Fruit fly (Drosophila melanogaster): ENCODE measurements around the gene chm.

chm gene

DNA sequence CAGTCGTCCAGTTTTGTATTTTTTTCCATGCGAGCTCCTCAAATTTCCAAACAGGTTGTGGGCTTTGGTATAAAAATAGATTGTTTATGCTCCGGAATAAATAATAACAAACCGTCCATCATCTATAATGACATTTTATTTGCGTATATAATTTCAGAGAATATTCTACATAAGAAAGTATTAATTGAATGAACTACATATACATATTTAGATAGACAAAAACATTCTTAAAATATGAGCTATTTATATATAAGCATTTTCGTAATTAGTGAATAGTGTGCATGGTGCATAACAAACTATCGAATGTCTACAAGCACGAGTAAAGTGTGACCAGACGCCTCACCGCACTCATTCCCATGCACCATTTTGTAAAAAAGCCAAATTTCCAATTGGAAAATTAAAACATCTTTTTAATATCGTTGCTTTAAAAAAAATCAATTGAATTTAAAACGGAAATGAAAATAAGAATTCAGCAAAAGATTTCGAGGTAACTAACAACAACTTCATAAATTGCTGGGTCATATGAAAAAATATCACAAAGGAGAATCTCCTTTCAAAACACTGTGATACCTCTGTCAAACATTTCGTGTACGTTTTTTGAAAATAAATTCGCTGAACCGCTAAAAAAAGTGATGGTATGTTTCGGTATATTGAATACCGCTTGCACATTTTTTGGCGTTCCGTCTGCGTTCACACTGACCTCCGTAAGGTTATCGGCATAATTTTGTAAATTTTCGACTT, 14.3 kb downstream of the chm start, which contains the start of gene muc (continued):
- TF ChIP-seq CG6272 (GFP tag; IDR thresholded peaks at IDR 0.05), result no peak
- TF ChIP-seq fd96Cb (tag; optimal IDR thresholded peaks at IDR 0.05), result peak; percentile 4
- TF ChIP-seq CG2875 (GFP tag; optimal IDR thresholded peaks at IDR 0.05), result no peak
- no peak for TF ChIP-seq CG8089 (GFP tag; optimal IDR thresholded peaks at IDR 0.05)
- TF ChIP-seq dmrt11E (tag; optimal IDR thresholded peaks at IDR 0.05), result peak; percentile 40
- TF ChIP-seq dpn (GFP tag; optimal IDR thresholded peaks at IDR 0.05), result peak; percentile 28 to 44
- TF ChIP-seq Hand (GFP tag; optimal IDR thresholded peaks at IDR 0.05), result no peak
- no peak for TF ChIP-seq MTF-1 (GFP tag; optimal IDR thresholded peaks at IDR 0.05; ENCODE audit: borderline replicate concordance)
- no peak for TF ChIP-seq otp (GFP tag; IDR thresholded peaks at IDR 0.05)
- peak; percentile 44; the same call in 1 of the 3 replicates for TF ChIP-seq mld (GFP tag; IDR thresholded peaks at IDR 0.05; ENCODE audit: partially characterized antibody)
- no peak for TF ChIP-seq Asciz (GFP tag; optimal IDR thresholded peaks at IDR 0.05)
- TF ChIP-seq CG17829 (tag; optimal IDR thresholded peaks at IDR 0.05), result peak; percentile 51
- TF ChIP-seq bsh (GFP tag; optimal IDR thresholded peaks at IDR 0.05), result peak in 1 of 2 experiments; percentile 31
- TF ChIP-seq insv (GFP tag; optimal IDR thresholded peaks at IDR 0.05), result peak; percentile 52 to 94
- TF ChIP-seq dysf (GFP tag; IDR thresholded peaks at IDR 0.05), result peak; percentile 43; the same call in 2 of the 3 replicates
- no peak for TF ChIP-seq pros (GFP tag; optimal IDR thresholded peaks at IDR 0.05)
- TF ChIP-seq Tbp (GFP tag; optimal IDR thresholded peaks at IDR 0.05), result no peak
- no peak for TF ChIP-seq CG31388 (GFP tag; optimal IDR thresholded peaks at IDR 0.05)
- TF ChIP-seq NK7.1 (GFP tag; optimal IDR thresholded peaks at IDR 0.05), result no peak
- no peak for TF ChIP-seq emc (GFP tag; optimal IDR thresholded peaks at IDR 0.05)
- no peak for TF ChIP-seq zen2 (GFP tag; IDR thresholded peaks at IDR 0.05; ENCODE audit: partially characterized antibody)
- TF ChIP-seq CG10267 (tag; optimal IDR thresholded peaks at IDR 0.05), result peak; percentile 39
- peak; percentile 44 for TF ChIP-seq Fer3 (tag; optimal IDR thresholded peaks at IDR 0.05)
- peak; percentile 11 for TF ChIP-seq CG10147 (GFP tag; optimal IDR thresholded peaks at IDR 0.05)
- TF ChIP-seq Dip2 (GFP tag; IDR thresholded peaks at IDR 0.05), result no peak
- no peak for TF ChIP-seq CG8359 (GFP tag; optimal IDR thresholded peaks at IDR 0.05; ENCODE audit: borderline replicate concordance)
- peak; percentile 70 for TF ChIP-seq Sry-δ (GFP tag; optimal IDR thresholded peaks at IDR 0.05)
- no peak for TF ChIP-seq CG17328 (GFP tag; IDR thresholded peaks at IDR 0.05)
- peak in 1 of 2 experiments; percentile 16 for TF ChIP-seq Hr78 (GFP tag; optimal IDR thresholded peaks at IDR 0.05)
- TF ChIP-seq ems (GFP tag; optimal IDR thresholded peaks at IDR 0.05), result peak; percentile 4
- no peak for TF ChIP-seq chinmo (GFP tag; IDR thresholded peaks at IDR 0.05; ENCODE audit: partially characterized antibody)
- no peak for TF ChIP-seq Bdp1 (GFP tag; optimal IDR thresholded peaks at IDR 0.05)
- peak; percentile 48 for TF ChIP-seq CG13424 (tag; optimal IDR thresholded peaks at IDR 0.05)
- peak; percentile 59 for TF ChIP-seq Ets65A (GFP tag)
- TF ChIP-seq CG4617 (GFP tag; optimal IDR thresholded peaks at IDR 0.05; ENCODE audit: borderline replicate concordance), result no peak
- TF ChIP-seq H2.0 (GFP tag; IDR thresholded peaks at IDR 0.05), result no peak
- TF ChIP-seq CG5953 (GFP tag; IDR thresholded peaks at IDR 0.05), result no peak
- no peak for TF ChIP-seq CG17912 (GFP tag; optimal IDR thresholded peaks at IDR 0.05)
- TF ChIP-seq Camta (GFP tag; optimal IDR thresholded peaks at IDR 0.05), result peak; percentile 29
- no peak for TF ChIP-seq CG8290 (GFP tag; optimal IDR thresholded peaks at IDR 0.05)
- peak in 1 of 2 experiments; percentile 73 for TF ChIP-seq CG8290 (tag; optimal IDR thresholded peaks at IDR 0.05)
- peak; percentile 75 for TF ChIP-seq Dll (GFP tag; IDR thresholded peaks at IDR 0.05; ENCODE audit: partially characterized antibody)
- no peak for TF ChIP-seq cato (GFP tag; optimal IDR thresholded peaks at IDR 0.05; ENCODE audit: borderline replicate concordance)
- no peak for TF ChIP-seq MESR4 (GFP tag; optimal IDR thresholded peaks at IDR 0.05)
- TF ChIP-seq fd64A (GFP tag; optimal IDR thresholded peaks at IDR 0.05), result no peak
- TF ChIP-seq Hr51 (GFP tag; optimal IDR thresholded peaks at IDR 0.05), result peak in 1 of 2 experiments; percentile 38
- no peak for TF ChIP-seq CG11723 (GFP tag; optimal IDR thresholded peaks at IDR 0.05)
- TF ChIP-seq yki (optimal IDR thresholded peaks at IDR 0.05), result no peak

Measured in whole organism, embryonic.